Fruit fly (Drosophila melanogaster): ENCODE data around the gene CG9121.
A peak's percentile ranks its signal among the peaks of the same experiment; 100 is the strongest.

CG9121 gene

DNA sequence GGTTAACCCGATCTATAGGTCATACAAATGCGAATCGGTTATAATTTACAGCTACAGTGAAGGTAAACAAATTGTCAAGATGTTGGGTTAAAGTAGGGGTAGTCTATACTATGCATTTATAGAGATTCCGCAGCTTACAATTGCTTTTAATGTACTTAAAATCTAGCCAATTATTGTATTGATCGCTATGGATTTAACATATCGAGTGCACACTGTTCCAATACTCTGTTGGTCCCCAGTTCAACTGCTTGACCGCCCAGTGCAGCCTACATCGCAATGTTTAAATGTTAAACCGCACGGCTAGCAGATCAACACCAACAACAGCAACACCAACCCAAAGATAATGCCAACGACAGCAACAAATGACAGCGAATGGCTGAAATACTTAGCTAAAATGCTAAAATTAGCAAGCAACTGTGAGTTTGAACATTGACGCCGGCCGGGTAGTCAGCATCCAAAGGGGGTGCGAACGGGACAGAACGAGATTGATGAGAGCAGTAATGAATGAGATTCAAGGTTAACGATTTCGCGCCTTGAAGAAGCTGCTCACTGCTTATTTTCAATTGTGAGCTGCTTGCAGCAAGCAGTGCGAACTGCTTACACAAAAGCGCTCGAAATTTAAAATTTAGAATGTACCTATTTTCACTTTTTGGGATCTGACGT, 49.8 kb downstream of the CG9121 start (continued):
- peak; percentile 41 for TF ChIP-seq hkb (optimal IDR thresholded peaks at IDR 0.05)
- TF ChIP-seq hkb (GFP tag; IDR thresholded peaks at IDR 0.05) = no peak
- peak; percentile 11 for TF ChIP-seq sens (GFP tag)
- TF ChIP-seq CG8281 (tag; optimal IDR thresholded peaks at IDR 0.05) = peak; percentile 58
- peak; percentile 12; the same call in 1 of the 2 replicates for TF ChIP-seq CG6689 (GFP tag; IDR thresholded peaks at IDR 0.05)
- no peak for TF ChIP-seq C15 (GFP tag; IDR thresholded peaks at IDR 0.05)
- peak; percentile 38; the same call in 1 of the 2 replicates for TF ChIP-seq Gsc (GFP tag; IDR thresholded peaks at IDR 0.05)
- TF ChIP-seq CG14014 (GFP tag; IDR thresholded peaks at IDR 0.05) = peak; percentile 52
- TF ChIP-seq Opbp (GFP tag; IDR thresholded peaks at IDR 0.05; ENCODE audit: partially characterized antibody) = peak; percentile 67; the same call in 2 of the 3 replicates
- peak; percentile 84 for TF ChIP-seq CG1603 (tag; optimal IDR thresholded peaks at IDR 0.05)
- TF ChIP-seq pfk (GFP tag; optimal IDR thresholded peaks at IDR 0.05) = no peak
- peak in 1 of 2 experiments; percentile 29 for TF ChIP-seq Trl (optimal IDR thresholded peaks at IDR 0.05)
- TF ChIP-seq Trl (GFP tag; optimal IDR thresholded peaks at IDR 0.05) = peak; percentile 41
- TF ChIP-seq Sox100B (GFP tag; optimal IDR thresholded peaks at IDR 0.05) = no peak
- TF ChIP-seq abd-A (tag; optimal IDR thresholded peaks at IDR 0.05) = peak; percentile 91
- TF ChIP-seq bsh (GFP tag; optimal IDR thresholded peaks at IDR 0.05) = no peak
- peak; percentile 39 for TF ChIP-seq B-H1 (GFP tag; IDR thresholded peaks at IDR 0.05)
- peak; percentile 84 for TF ChIP-seq rib (GFP tag; IDR thresholded peaks at IDR 0.05)
- no peak for TF ChIP-seq CG9609 (GFP tag; optimal IDR thresholded peaks at IDR 0.05)
- TF ChIP-seq CG3065 (GFP tag; optimal IDR thresholded peaks at IDR 0.05) = no peak
- TF ChIP-seq E2f1 (GFP tag; IDR thresholded peaks at IDR 0.05) = peak; percentile 28
- peak; percentile 65; the same call in 2 of the 3 replicates for TF ChIP-seq otp (GFP tag; IDR thresholded peaks at IDR 0.05)
- TF ChIP-seq ase (GFP tag; IDR thresholded peaks at IDR 0.05) = peak; percentile 44; the same call in 2 of the 3 replicates
- peak; percentile 53; the same call in 1 of the 2 replicates for TF ChIP-seq ap (GFP tag; IDR thresholded peaks at IDR 0.05)
- 0 out of 2 replicates have a peak, but pooled peaks have one; percentile 11 for TF ChIP-seq CG1024 (GFP tag; IDR thresholded peaks at IDR 0.05)
- TF ChIP-seq Antp (GFP tag; optimal IDR thresholded peaks at IDR 0.05) = peak; percentile 48
- no peak for TF ChIP-seq gro (GFP tag; optimal IDR thresholded peaks at IDR 0.05)
- TF ChIP-seq H2.0 (GFP tag; IDR thresholded peaks at IDR 0.05) = peak; percentile 65; the same call in 1 of the 2 replicates
- no peak; the same call in 1 of the 2 replicates for TF ChIP-seq ttk (GFP tag; IDR thresholded peaks at IDR 0.05)
- TF ChIP-seq Aef1 (GFP tag; IDR thresholded peaks at IDR 0.05) = peak; percentile 28
- peak; percentile 20 for TF ChIP-seq lmd (GFP tag; IDR thresholded peaks at IDR 0.05)
- peak in 1 of 3 experiments; percentile 55 for TF ChIP-seq lola (GFP tag; optimal IDR thresholded peaks at IDR 0.05)
- peak; percentile 77 for TF ChIP-seq ci (GFP tag; IDR thresholded peaks at IDR 0.05)
- 0 out of 2 replicates have a peak, but pooled peaks have one; percentile 4 for TF ChIP-seq Doc2 (GFP tag; IDR thresholded peaks at IDR 0.05)
- TF ChIP-seq Atf-2 (GFP tag; optimal IDR thresholded peaks at IDR 0.05) = no peak
- no peak for TF ChIP-seq emc (GFP tag; optimal IDR thresholded peaks at IDR 0.05)
- peak; percentile 30; the same call in 1 of the 2 replicates for TF ChIP-seq amos (GFP tag; IDR thresholded peaks at IDR 0.05; ENCODE audit: partially characterized antibody)
- peak; percentile 3 for TF ChIP-seq CoRest (tag; optimal IDR thresholded peaks at IDR 0.05)
- TF ChIP-seq CG6791 (GFP tag; IDR thresholded peaks at IDR 0.05; ENCODE audit: partially characterized antibody) = peak; percentile 60; the same call in 1 of the 3 replicates
- TF ChIP-seq slbo (GFP tag; IDR thresholded peaks at IDR 0.05) = peak; percentile 67
- TF ChIP-seq CG8290 (GFP tag; optimal IDR thresholded peaks at IDR 0.05) = peak; percentile 89
- peak; percentile 2 to 81 for TF ChIP-seq CG8290 (tag; optimal IDR thresholded peaks at IDR 0.05)
- TF ChIP-seq CG10543 (GFP tag; optimal IDR thresholded peaks at IDR 0.05) = peak; percentile 64
- TF ChIP-seq Sin3A (optimal IDR thresholded peaks at IDR 0.05) = peak; percentile 4
- TF ChIP-seq Abd-B (GFP tag; optimal IDR thresholded peaks at IDR 0.05) = peak; percentile 72
- peak; percentile 66 for TF ChIP-seq dan (GFP tag; IDR thresholded peaks at IDR 0.05)
- no peak for TF ChIP-seq pita (GFP tag; optimal IDR thresholded peaks at IDR 0.05)
- 0 out of 2 replicates have a peak, but pooled peaks have one; percentile 36 for TF ChIP-seq unc-4 (GFP tag; IDR thresholded peaks at IDR 0.05; ENCODE audit: partially characterized antibody)
- no peak for TF ChIP-seq CG8388 (GFP tag; optimal IDR thresholded peaks at IDR 0.05)
- TF ChIP-seq D (optimal IDR thresholded peaks at IDR 0.05) = peak; percentile 57
- TF ChIP-seq D (GFP tag; optimal IDR thresholded peaks at IDR 0.05) = no peak

All from whole organism, embryonic.